Fruit fly (Drosophila melanogaster): Measurements from ENCODE around the gene CG44869.

The CG44869 gene

dm6 chr2L:15371237-15371636 lies 46.9 kb downstream of the CG44869 start:
- no peak for TF ChIP-seq ovo (GFP tag; optimal IDR thresholded peaks at IDR 0.05)
- no peak for TF ChIP-seq Clk (GFP tag; optimal IDR thresholded peaks at IDR 0.05)
- no peak for TF ChIP-seq cic (GFP tag; optimal IDR thresholded peaks at IDR 0.05)
- no peak for TF ChIP-seq CG1620 (GFP tag; optimal IDR thresholded peaks at IDR 0.05)
- no peak for TF ChIP-seq kay (GFP tag; ENCODE audit: borderline replicate concordance)
- TF ChIP-seq CG7101 (tag; optimal IDR thresholded peaks at IDR 0.05), result no peak
- TF ChIP-seq CG11617 (GFP tag; optimal IDR thresholded peaks at IDR 0.05), result no peak
- TF ChIP-seq Crg-1 (GFP tag; optimal IDR thresholded peaks at IDR 0.05), result no peak
- no peak for TF ChIP-seq toe (GFP tag; optimal IDR thresholded peaks at IDR 0.05)
- TF ChIP-seq bab1 (GFP tag; optimal IDR thresholded peaks at IDR 0.05), result no peak
- TF ChIP-seq CG7045 (GFP tag; optimal IDR thresholded peaks at IDR 0.05), result no peak
- no peak for TF ChIP-seq CG12768 (GFP tag; optimal IDR thresholded peaks at IDR 0.05)
- no peak for TF ChIP-seq cnc (optimal IDR thresholded peaks at IDR 0.05)
- no peak for TF ChIP-seq pad (GFP tag; optimal IDR thresholded peaks at IDR 0.05)
- no peak for TF ChIP-seq CG5204 (GFP tag; optimal IDR thresholded peaks at IDR 0.05)
- no peak for TF ChIP-seq Hr96 (GFP tag; optimal IDR thresholded peaks at IDR 0.05)
- no peak for TF ChIP-seq tj (GFP tag; optimal IDR thresholded peaks at IDR 0.05)
- TF ChIP-seq Mnt (GFP tag; optimal IDR thresholded peaks at IDR 0.05), result no peak
- TF ChIP-seq CG33017 (tag; optimal IDR thresholded peaks at IDR 0.05), result no peak

DNA sequence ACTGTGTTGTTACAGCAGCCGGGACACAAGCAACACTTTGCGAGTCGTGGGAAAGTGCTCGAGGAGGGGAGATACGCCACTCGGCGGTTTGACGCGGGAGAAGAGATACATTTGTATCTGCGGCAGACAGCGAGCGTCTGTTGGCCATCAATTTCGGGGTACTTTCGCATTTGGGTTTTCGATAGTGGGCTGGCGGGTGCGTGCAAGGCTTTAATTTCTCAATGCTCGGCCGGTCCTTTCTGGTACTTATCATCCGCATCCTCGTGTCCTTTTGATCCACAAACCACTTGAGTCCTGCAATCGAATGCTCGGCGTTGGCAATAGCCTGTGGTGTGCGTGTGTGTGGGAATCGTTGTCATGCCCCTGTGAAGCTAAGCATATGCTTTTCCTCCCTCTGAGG lies 47.7 kb downstream of the CG44869 start:
- TF ChIP-seq CG11617 (GFP tag; optimal IDR thresholded peaks at IDR 0.05), result no peak
- no peak for TF ChIP-seq CG7045 (GFP tag; optimal IDR thresholded peaks at IDR 0.05)
- no peak for TF ChIP-seq CG14711 (tag; optimal IDR thresholded peaks at IDR 0.05)
- TF ChIP-seq cic (GFP tag; optimal IDR thresholded peaks at IDR 0.05), result no peak
- TF ChIP-seq ovo (GFP tag; optimal IDR thresholded peaks at IDR 0.05), result no peak
- TF ChIP-seq kay (GFP tag; ENCODE audit: borderline replicate concordance), result no peak
- TF ChIP-seq bab1 (GFP tag; optimal IDR thresholded peaks at IDR 0.05), result no peak
- TF ChIP-seq CG1620 (GFP tag; optimal IDR thresholded peaks at IDR 0.05), result no peak
- no peak for TF ChIP-seq Hr96 (GFP tag; optimal IDR thresholded peaks at IDR 0.05)
- TF ChIP-seq CG12768 (GFP tag; optimal IDR thresholded peaks at IDR 0.05), result no peak
- no peak for TF ChIP-seq CG33017 (tag; optimal IDR thresholded peaks at IDR 0.05)
- no peak for TF ChIP-seq cnc (optimal IDR thresholded peaks at IDR 0.05)
- no peak for TF ChIP-seq tj (GFP tag; optimal IDR thresholded peaks at IDR 0.05)
- no peak for TF ChIP-seq toe (GFP tag; optimal IDR thresholded peaks at IDR 0.05)
- TF ChIP-seq Mnt (GFP tag; optimal IDR thresholded peaks at IDR 0.05), result no peak
- no peak for TF ChIP-seq CG7101 (tag; optimal IDR thresholded peaks at IDR 0.05)
- TF ChIP-seq pad (GFP tag; optimal IDR thresholded peaks at IDR 0.05), result no peak

DNA sequence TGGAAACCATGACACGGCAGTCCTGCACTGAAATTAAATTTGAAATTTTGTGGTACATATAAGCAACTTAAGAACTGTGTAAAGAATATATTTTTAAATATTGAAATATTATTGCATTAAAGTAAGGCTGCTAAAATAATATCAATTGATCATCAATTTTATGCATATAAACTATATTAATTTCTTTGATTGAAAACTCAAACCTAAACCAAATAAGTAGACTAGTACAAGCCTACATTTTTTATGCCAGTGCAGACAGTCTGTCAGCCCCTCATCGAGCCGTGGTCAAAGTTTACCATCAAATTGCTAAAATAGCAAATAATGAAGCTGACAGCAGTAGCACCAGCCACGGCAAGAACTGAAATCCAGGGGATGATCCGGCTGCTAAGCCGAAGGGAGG lies 48.1 kb downstream of the CG44869 start:
- TF ChIP-seq CG1620 (GFP tag; optimal IDR thresholded peaks at IDR 0.05) (no peak), Crg-1 (GFP tag; optimal IDR thresholded peaks at IDR 0.05) (no peak), CG33017 (tag; optimal IDR thresholded peaks at IDR 0.05) (no peak), toe (GFP tag; optimal IDR thresholded peaks at IDR 0.05) (no peak), CG14711 (tag; optimal IDR thresholded peaks at IDR 0.05) (no peak), CG11617 (GFP tag; optimal IDR thresholded peaks at IDR 0.05) (no peak), bab1 (GFP tag; optimal IDR thresholded peaks at IDR 0.05) (no peak), CG7045 (GFP tag; optimal IDR thresholded peaks at IDR 0.05) (no peak), CG7101 (tag; optimal IDR thresholded peaks at IDR 0.05) (no peak), kay (GFP tag; ENCODE audit: borderline replicate concordance) (no peak), tj (GFP tag; optimal IDR thresholded peaks at IDR 0.05) (no peak), cic (GFP tag; optimal IDR thresholded peaks at IDR 0.05) (no peak), pad (GFP tag; optimal IDR thresholded peaks at IDR 0.05) (no peak), Mnt (GFP tag; optimal IDR thresholded peaks at IDR 0.05) (no peak), cnc (optimal IDR thresholded peaks at IDR 0.05) (no peak), CG12768 (GFP tag; optimal IDR thresholded peaks at IDR 0.05) (no peak)

All from whole organism, adult.